Worm (Caenorhabditis elegans) whole organism, early embryonic: ENCODE measurements around the gene gst-11.

ENCODE experiments used
- F13C5.2 ChIP-seq: sonication (generic microtip); optimal IDR thresholded peaks from 2 replicates; lab custom pipeline; 2017; ENCODE audit warnings: mild to moderate bottlenecking, missing genetic modification characterization, inconsistent platforms, missing compliant biosample characterization
- ama-1 ChIP-seq: fragments of 150-350 bp; optimal IDR thresholded peaks from 2 replicates; lab custom pipeline; 2014
- hmbx-1 ChIP-seq: sonication (generic microtip); optimal IDR thresholded peaks from 2 replicates; lab custom pipeline; 2016; ENCODE audit warnings: mild to moderate bottlenecking, missing genetic modification characterization, missing compliant biosample characterization
- hmg-4 ChIP-seq: fragments of 200-800 bp; sonication (Bioruptor generic); optimal IDR thresholded peaks from 2 replicates; lab custom pipeline; 2018; ENCODE audit warnings: mild to moderate bottlenecking, missing genetic modification characterization, missing compliant biosample characterization
- sea-1 ChIP-seq: fragments of 200-800 bp; sonication (Bioruptor generic); conservative IDR thresholded peaks from 2 replicates; pipeline ENCODE4 v1.3.6; 2022; ENCODE audit warnings: missing genetic modification characterization, missing compliant biosample characterization

ce11 chrX:3602622-3603021 lies 30.9 kb downstream of the gst-11 start:
- TF ChIP-seq ama-1 (lab: Kevin White, UChicago) (no peak), sea-1 (GFP tag; lab: Robert Waterston, UW) (no peak), F13C5.2 (tag; lab: Kevin White, UChicago) (no peak), hmg-4 (GFP tag; lab: Kevin White, UChicago) (no peak), hmbx-1 (tag; lab: Kevin White, UChicago) (no peak)
